Worm (Caenorhabditis elegans) whole organism, midembryonic: Measurements from ENCODE around the gene Y24D9A.6.

Source experiments
- T22C8.4 ChIP-seq: fragments of 200-800 bp; sonication (Bioruptor generic); IDR thresholded peaks from 2 replicates; pipeline ENCODE4 v1.3.6; 2022; ENCODE audit warnings: missing genetic modification characterization, missing compliant biosample characterization
- cog-1 ChIP-seq: sonication (generic microtip); optimal IDR thresholded peaks from 2 replicates; lab custom pipeline; 2016; ENCODE audit warnings: missing genetic modification characterization, missing compliant biosample characterization
- flt-1 ChIP-seq: fragments of 200-800 bp; sonication (Bioruptor generic); IDR thresholded peaks from 2 replicates; pipeline ENCODE4 v1.3.6; 2022; ENCODE audit warnings: missing genetic modification characterization, missing compliant biosample characterization
- klf-2 ChIP-seq: fragments of 200-800 bp; sonication (Bioruptor generic); conservative IDR thresholded peaks from 2 replicates; pipeline ENCODE4 v1.3.6; 2022; ENCODE audit warnings: missing genetic modification reagents, missing genetic modification characterization, missing compliant biosample characterization
- med-1 ChIP-seq: sonication (generic microtip); optimal IDR thresholded peaks from 2 replicates; lab custom pipeline; 2017; ENCODE audit warnings: missing genetic modification characterization, mild to moderate bottlenecking, missing compliant biosample characterization, antibody characterized with exemption, missing genetic modification reagents; ENCODE audit not compliant: insufficient read depth
- ref-1 ChIP-seq: fragments of 200-800 bp; sonication (Bioruptor generic); conservative IDR thresholded peaks from 2 replicates; pipeline ENCODE4 v1.3.6; 2022; ENCODE audit warnings: missing genetic modification reagents, missing genetic modification characterization, missing compliant biosample characterization
- tab-1 ChIP-seq: fragments of 200-800 bp; sonication (Bioruptor generic); IDR thresholded peaks from 2 replicates; pipeline ENCODE4 v1.3.6; 2022; ENCODE audit warnings: missing genetic modification characterization, missing compliant biosample characterization
- ztf-23 ChIP-seq: fragments of 200-800 bp; sonication (Bioruptor generic); IDR thresholded peaks from 2 replicates; pipeline ENCODE4 v1.3.6; 2022; ENCODE audit warnings: missing genetic modification reagents, missing genetic modification characterization, missing compliant biosample characterization
- ztf-29 ChIP-seq: fragments of 200-800 bp; sonication (Bioruptor generic); IDR thresholded peaks from 2 replicates; pipeline ENCODE4 v1.3.6; 2022; ENCODE audit warnings: missing genetic modification reagents, missing genetic modification characterization, missing compliant biosample characterization

Gene Y24D9A.6

DNA sequence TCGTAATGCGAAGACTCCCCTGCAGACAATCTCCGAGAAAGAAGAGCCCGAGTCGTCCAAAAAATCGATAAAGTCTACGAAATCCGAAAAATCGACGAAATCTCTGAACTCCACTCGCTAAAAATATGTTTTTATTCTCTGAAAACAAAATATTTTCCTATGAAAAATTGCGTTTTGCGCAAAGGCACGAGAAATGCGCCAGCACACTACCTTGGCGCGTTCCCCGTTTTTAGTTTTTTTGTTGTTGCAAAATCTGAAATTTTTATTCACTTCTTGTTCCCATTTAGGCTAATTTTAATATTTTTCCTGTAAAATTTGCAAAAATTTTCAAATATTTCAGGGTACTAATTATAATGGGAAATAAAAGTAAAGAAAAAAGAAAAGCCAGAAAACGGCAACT is 39.7 kb downstream of the Y24D9A.6 start, which contains the start of gene F55F10.1:
TSS of gene F55F10.1 (plus strand) at position 341 of the 400 bp plus-strand sequence.
- TF ChIP-seq med-1 (GFP tag; lab: Kevin White, UChicago) = no peak
- TF ChIP-seq T22C8.4 (GFP tag; lab: Robert Waterston, UW) = 0 out of 2 replicates have a peak, but pooled peaks have one; percentile 50

DNA sequence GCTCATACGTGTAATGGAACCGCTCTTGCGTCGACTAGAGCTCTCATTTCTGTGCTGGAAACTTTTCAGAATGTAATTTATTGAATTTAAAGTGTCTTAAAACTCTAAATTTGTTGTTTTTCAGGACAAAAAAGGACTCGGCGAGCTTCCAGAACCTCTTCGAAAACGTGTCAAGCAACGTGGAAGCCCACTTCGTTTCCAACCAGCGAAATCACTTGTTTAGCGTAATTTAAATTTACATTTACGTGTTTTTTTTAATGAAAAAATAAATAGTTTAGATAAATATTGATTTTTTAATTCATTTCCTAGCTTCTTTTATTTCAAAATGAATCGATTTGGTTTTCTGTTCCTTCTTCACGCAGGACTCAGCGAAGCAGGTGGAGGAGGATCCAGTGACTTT is 40.5 kb downstream of the Y24D9A.6 start, which contains the start of gene F55F10.3:
TSS of gene F55F10.3 (plus strand) at position 301 of the 400 bp plus-strand sequence.
- TF ChIP-seq klf-2 (GFP tag; lab: Robert Waterston, UW) (no peak), med-1 (GFP tag; lab: Kevin White, UChicago) (no peak), ref-1 (GFP tag; lab: Robert Waterston, UW) (no peak), ztf-23 (GFP tag; lab: Robert Waterston, UW) (no peak), tab-1 (GFP tag; lab: Robert Waterston, UW) (no peak)

DNA sequence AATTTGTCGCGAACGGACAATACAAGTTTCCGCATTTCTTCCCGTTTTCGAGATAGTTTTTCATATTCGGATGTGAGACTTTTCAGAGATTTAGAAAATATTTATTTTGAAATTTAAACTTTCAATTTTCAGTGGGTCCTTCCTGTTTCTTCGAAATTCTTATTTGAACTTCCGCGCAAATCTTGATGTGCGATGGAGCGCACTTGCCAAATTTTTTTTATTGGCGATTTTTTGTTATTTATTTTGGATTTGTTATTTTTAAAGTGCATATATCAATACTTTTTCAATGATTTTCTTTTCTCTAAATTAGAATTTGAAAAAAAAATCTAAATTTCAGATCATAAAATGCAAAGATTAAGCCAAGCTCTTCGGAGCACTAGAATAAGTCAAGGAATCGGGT is 42.9 kb downstream of the Y24D9A.6 start, which contains the start of gene sars-2:
TSS of gene sars-2 (plus strand) at position 341 of the 400 bp plus-strand sequence.
- TF ChIP-seq ztf-29 (GFP tag; lab: Robert Waterston, UW) (no peak), ref-1 (GFP tag; lab: Robert Waterston, UW) (no peak), flt-1 (GFP tag; lab: Robert Waterston, UW) (no peak), klf-2 (GFP tag; lab: Robert Waterston, UW) (no peak), med-1 (GFP tag; lab: Kevin White, UChicago) (no peak), cog-1 (no peak), tab-1 (GFP tag; lab: Robert Waterston, UW) (no peak), T22C8.4 (GFP tag; lab: Robert Waterston, UW) (no peak), ztf-23 (GFP tag; lab: Robert Waterston, UW) (no peak)

DNA sequence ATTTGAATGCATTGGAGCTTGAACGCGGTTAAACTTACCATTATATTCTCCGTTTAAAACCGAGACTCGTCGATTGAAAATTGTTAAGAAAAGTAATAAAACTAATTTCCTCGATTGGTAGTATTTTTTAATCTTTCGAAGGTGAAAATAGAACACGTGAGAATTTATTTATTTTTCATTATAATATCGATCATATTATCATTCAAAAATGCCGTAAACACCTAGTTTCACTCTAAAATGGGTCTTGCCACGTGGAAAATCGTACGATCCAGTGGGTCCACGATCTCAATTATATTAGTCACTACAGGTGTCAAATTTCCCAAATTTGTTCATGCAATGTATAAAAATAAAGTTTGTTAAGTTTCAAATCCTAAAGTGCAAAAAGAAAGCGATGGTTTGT is 43.3 kb downstream of the Y24D9A.6 start, which contains the start of gene W03B1.9:
TSS of gene W03B1.9 (minus strand) at position 101 of the 400 bp plus-strand sequence.
- no peak for TF ChIP-seq klf-2 (GFP tag; lab: Robert Waterston, UW)
- TF ChIP-seq med-1 (GFP tag; lab: Kevin White, UChicago) = no peak
